Fruit fly (Drosophila melanogaster) whole organism, embryonic: ENCODE data around the gene CG16984.

Source experiments
- Adf1 ChIP-seq: fragments of 200-800 bp; sonication (Bioruptor generic); IDR thresholded peaks from 2 replicates; pipeline ENCODE4 v1.3.6; 2022; ENCODE audit warnings: missing biosample characterization, missing genetic modification characterization
- Aef1 ChIP-seq: fragments of 200-800 bp; sonication (Bioruptor generic); IDR thresholded peaks from 3 replicates; pipeline ENCODE4 v1.3.6; 2022; ENCODE audit warnings: missing biosample characterization, missing genetic modification characterization
- Awh ChIP-seq: fragments of 200-800 bp; sonication (Bioruptor generic); IDR thresholded peaks from 2 replicates; pipeline ENCODE4, ENCODE4 v1.3.6; 2022; ENCODE audit warnings: missing biosample characterization, missing genetic modification characterization
- Bdp1 ChIP-seq: fragments of 200-800 bp; sonication (Bioruptor generic); optimal IDR thresholded peaks from 3 replicates; lab custom pipeline; 2016; ENCODE audit warnings: missing biosample characterization, missing genetic modification characterization
- CG11560 ChIP-seq: fragments of 200-800 bp; sonication (Bioruptor generic); IDR thresholded peaks from 3 replicates; pipeline ENCODE4 v1.3.6; 2022; ENCODE audit warnings: missing biosample characterization, missing genetic modification characterization
- CG12219 ChIP-seq: fragments of 200-800 bp; sonication (Bioruptor generic); optimal IDR thresholded peaks from 3 replicates; lab custom pipeline; 2018; ENCODE audit warnings: missing biosample characterization, mild to moderate bottlenecking, missing genetic modification characterization
- CG12769 ChIP-seq: fragments of 200-800 bp; sonication (Bioruptor generic); optimal IDR thresholded peaks from 2 replicates; lab custom pipeline; 2019; ENCODE audit warnings: missing biosample characterization, mild to moderate bottlenecking, missing genetic modification characterization, moderate library complexity
- CG12942 ChIP-seq: fragments of 200-800 bp; sonication (Bioruptor generic); optimal IDR thresholded peaks from 3 replicates; lab custom pipeline; 2016; ENCODE audit warnings: missing biosample characterization, missing genetic modification characterization
- CG14050 ChIP-seq: fragments of 200-800 bp; sonication (Bioruptor generic); IDR thresholded peaks from 3 replicates; pipeline ENCODE4 v1.3.6; 2022; ENCODE audit warnings: missing biosample characterization, missing genetic modification characterization
- CG14860 ChIP-seq: fragments of 200-800 bp; sonication (Bioruptor generic); IDR thresholded peaks from 3 replicates; pipeline ENCODE4 v1.3.6; 2022; ENCODE audit warnings: missing biosample characterization, missing genetic modification characterization; ENCODE audit not compliant: partially characterized antibody
- CG1792 ChIP-seq: fragments of 200-800 bp; sonication (Bioruptor generic); optimal IDR thresholded peaks from 2 replicates; lab custom pipeline; 2016; ENCODE audit warnings: missing biosample characterization, missing genetic modification characterization
- CG2199 ChIP-seq: fragments of 200-800 bp; sonication (Bioruptor generic); IDR thresholded peaks from 3 replicates; pipeline ENCODE4 v1.3.6; 2022; ENCODE audit warnings: missing biosample characterization, missing genetic modification characterization
- CG30403 ChIP-seq: fragments of 200-800 bp; sonication (Bioruptor generic); optimal IDR thresholded peaks from 3 replicates; lab custom pipeline; 2016; ENCODE audit warnings: missing biosample characterization, missing genetic modification characterization
- CG3163 ChIP-seq: fragments of 200-800 bp; sonication (Bioruptor generic); optimal IDR thresholded peaks from 3 replicates; lab custom pipeline; 2016; ENCODE audit warnings: missing biosample characterization, missing genetic modification characterization
- CG32767 ChIP-seq: fragments of 200-800 bp; sonication (Bioruptor generic); IDR thresholded peaks from 2 replicates; pipeline ENCODE4 v1.3.6; 2022; ENCODE audit warnings: missing biosample characterization, missing genetic modification characterization
- CG34224 ChIP-seq: fragments of 200-800 bp; sonication (Bioruptor generic); IDR thresholded peaks from 3 replicates; pipeline ENCODE4 v1.3.6; 2022; ENCODE audit warnings: missing biosample characterization, missing genetic modification characterization; ENCODE audit not compliant: partially characterized antibody
- CG4360 ChIP-seq: fragments of 200-800 bp; sonication (Bioruptor generic); IDR thresholded peaks from 2 replicates; pipeline ENCODE4 v1.3.6; 2022; ENCODE audit warnings: missing biosample characterization, missing genetic modification characterization
- CG5245 ChIP-seq: fragments of 200-800 bp; sonication (Bioruptor generic); optimal IDR thresholded peaks from 3 replicates; lab custom pipeline; 2016; ENCODE audit warnings: missing biosample characterization, missing genetic modification characterization
- CG5953 ChIP-seq: fragments of 200-800 bp; sonication (Bioruptor generic); IDR thresholded peaks from 2 replicates; pipeline ENCODE4 v1.3.6; 2022; ENCODE audit warnings: missing biosample characterization, missing genetic modification characterization
- CG6683 ChIP-seq: fragments of 200-800 bp; sonication (Bioruptor generic); optimal IDR thresholded peaks from 2 replicates; lab custom pipeline; 2017; ENCODE audit warnings: missing biosample characterization, mild to moderate bottlenecking, missing genetic modification characterization, missing genetic modification reagents
- CG6791 ChIP-seq: fragments of 200-800 bp; sonication (Bioruptor generic); IDR thresholded peaks from 3 replicates; pipeline ENCODE4 v1.3.6; 2022; ENCODE audit warnings: missing biosample characterization, missing genetic modification characterization; ENCODE audit not compliant: partially characterized antibody
- CG6813 ChIP-seq: fragments of 200-800 bp; sonication (Bioruptor generic); optimal IDR thresholded peaks from 2 replicates; lab custom pipeline; 2017; ENCODE audit warnings: missing biosample characterization, missing genetic modification characterization, mild to moderate bottlenecking, moderate library complexity, missing genetic modification reagents
- CG7271 ChIP-seq: fragments of 200-800 bp; sonication (Bioruptor generic); optimal IDR thresholded peaks from 2 replicates; lab custom pipeline; 2018; ENCODE audit warnings: missing biosample characterization, mild to moderate bottlenecking, missing genetic modification characterization, moderate library complexity
- CG7357 ChIP-seq: fragments of 200-800 bp; sonication (Bioruptor generic); IDR thresholded peaks from 3 replicates; pipeline ENCODE4 v1.3.6; 2022; ENCODE audit warnings: missing biosample characterization, missing genetic modification characterization
- CG7556 ChIP-seq: fragments of 200-800 bp; sonication (Bioruptor generic); optimal IDR thresholded peaks from 2 replicates; lab custom pipeline; 2017; ENCODE audit warnings: missing biosample characterization, mild to moderate bottlenecking, missing genetic modification characterization
- CG7745 ChIP-seq: fragments of 200-800 bp; sonication (Bioruptor generic); optimal IDR thresholded peaks from 2 replicates; lab custom pipeline; 2018; ENCODE audit warnings: missing biosample characterization, mild to moderate bottlenecking, missing genetic modification characterization, moderate library complexity
- CG7963 ChIP-seq: fragments of 200-800 bp; sonication (Bioruptor generic); IDR thresholded peaks from 3 replicates; pipeline ENCODE4 v1.3.6; 2022; ENCODE audit warnings: missing biosample characterization, missing genetic modification characterization; ENCODE audit not compliant: partially characterized antibody
- CG8765 ChIP-seq: fragments of 200-800 bp; sonication (Bioruptor generic); IDR thresholded peaks from 2 replicates; pipeline ENCODE4 v1.3.6; 2022; ENCODE audit warnings: missing biosample characterization, missing genetic modification characterization
- CG9215 ChIP-seq: fragments of 200-800 bp; sonication (Bioruptor generic); IDR thresholded peaks from 2 replicates; pipeline ENCODE4 v1.3.6; 2022; ENCODE audit warnings: missing biosample characterization, missing genetic modification characterization
- CG9727 ChIP-seq: fragments of 200-800 bp; sonication (Bioruptor generic); optimal IDR thresholded peaks from 3 replicates; lab custom pipeline; 2017; ENCODE audit warnings: missing biosample characterization, mild to moderate bottlenecking, missing genetic modification characterization
- Dad ChIP-seq: fragments of 200-800 bp; sonication (Bioruptor generic); optimal IDR thresholded peaks from 3 replicates; lab custom pipeline; 2016; ENCODE audit warnings: missing biosample characterization, missing genetic modification characterization
- Dp ChIP-seq: fragments of 200-800 bp; sonication (Bioruptor generic); optimal IDR thresholded peaks from 2 replicates; lab custom pipeline; 2018; ENCODE audit warnings: missing biosample characterization, mild to moderate bottlenecking, missing genetic modification characterization, moderate library complexity
- Ets65A ChIP-seq: fragments of 200-800 bp; sonication (Bioruptor generic); peaks from one replicate; lab custom pipeline; 2016; ENCODE audit warnings: missing biosample characterization, missing genetic modification characterization
- GATAe ChIP-seq: fragments of 200-800 bp; sonication (Bioruptor generic); conservative IDR thresholded peaks from 2 replicates; pipeline ENCODE4 v1.3.6; 2022; ENCODE audit warnings: missing biosample characterization, missing genetic modification characterization
- HLH54F ChIP-seq: fragments of 200-800 bp; sonication (Bioruptor generic); optimal IDR thresholded peaks from 3 replicates; lab custom pipeline; 2016; ENCODE audit warnings: missing biosample characterization, missing genetic modification characterization
- Lpt ChIP-seq: fragments of >200 bp; optimal IDR thresholded peaks from 2 replicates; lab custom pipeline; 2018; ENCODE audit warnings: missing biosample characterization, missing genetic modification characterization
- MESR4 ChIP-seq: fragments of 200-800 bp; sonication (Bioruptor generic); optimal IDR thresholded peaks from 2 replicates; lab custom pipeline; 2018; ENCODE audit warnings: missing biosample characterization, mild to moderate bottlenecking, missing genetic modification characterization, moderate library complexity
- Max ChIP-seq: fragments of 200-800 bp; sonication (Bioruptor generic); optimal IDR thresholded peaks from 2 replicates; lab custom pipeline; 2016; ENCODE audit warnings: missing biosample characterization, mild to moderate bottlenecking, missing genetic modification characterization
- NC2α ChIP-seq: fragments of 200-800 bp; sonication (Bioruptor generic); optimal IDR thresholded peaks from 2 replicates; lab custom pipeline; 2016; ENCODE audit warnings: missing biosample characterization, missing genetic modification characterization
- YL-1 ChIP-seq: fragments of 200-800 bp; sonication (Bioruptor generic); optimal IDR thresholded peaks from 3 replicates; lab custom pipeline; 2017; ENCODE audit warnings: missing biosample characterization, mild to moderate bottlenecking, missing genetic modification characterization
- cwo ChIP-seq: fragments of 200-800 bp; sonication (Bioruptor generic); optimal IDR thresholded peaks from 3 replicates; lab custom pipeline; 2017; ENCODE audit warnings: missing biosample characterization, missing genetic modification characterization, mild to moderate bottlenecking, moderate library complexity, missing genetic modification reagents
- danr ChIP-seq: fragments of 200-800 bp; sonication (Bioruptor generic); IDR thresholded peaks from 2 replicates; pipeline ENCODE4 v1.3.6; 2022; ENCODE audit warnings: missing biosample characterization, missing genetic modification characterization
- dmrt99B ChIP-seq: fragments of 200-800 bp; sonication (Bioruptor generic); optimal IDR thresholded peaks from 2 replicates; lab custom pipeline; 2018; ENCODE audit warnings: missing biosample characterization, mild to moderate bottlenecking, missing genetic modification characterization, moderate library complexity
- gro ChIP-seq: fragments of 200-800 bp; sonication (Bioruptor generic); optimal IDR thresholded peaks from 2 replicates; lab custom pipeline; 2016; ENCODE audit warnings: missing biosample characterization, missing genetic modification characterization
- ham ChIP-seq: fragments of 200-800 bp; sonication (Bioruptor generic); IDR thresholded peaks from 2 replicates; pipeline ENCODE4 v1.3.6; 2022; ENCODE audit warnings: missing biosample characterization, missing genetic modification characterization
- jing ChIP-seq: fragments of 200-800 bp; sonication (Bioruptor generic); optimal IDR thresholded peaks from 2 replicates; lab custom pipeline; 2018; ENCODE audit warnings: missing biosample characterization, mild to moderate bottlenecking, missing genetic modification characterization
- otp ChIP-seq: fragments of 200-800 bp; sonication (Bioruptor generic); IDR thresholded peaks from 3 replicates; pipeline ENCODE4, ENCODE4 v1.3.6; 2022; ENCODE audit warnings: missing biosample characterization, missing genetic modification characterization
- rib ChIP-seq: fragments of 200-800 bp; sonication (Bioruptor generic); IDR thresholded peaks from 2 replicates; pipeline ENCODE4 v1.3.6; 2022; ENCODE audit warnings: missing biosample characterization, missing genetic modification characterization
- stc ChIP-seq: fragments of 200-800 bp; sonication (Bioruptor generic); IDR thresholded peaks from 2 replicates; pipeline ENCODE4 v1.3.6; 2022; ENCODE audit warnings: missing biosample characterization, missing genetic modification characterization
- tgo ChIP-seq: fragments of 200-800 bp; sonication (Bioruptor generic); IDR thresholded peaks from 3 replicates; pipeline ENCODE4 v1.3.6; 2022; ENCODE audit warnings: missing biosample characterization, missing genetic modification characterization
- trem ChIP-seq: fragments of 200-800 bp; optimal IDR thresholded peaks from 3 replicates; lab custom pipeline; 2019; ENCODE audit warnings: missing biosample characterization, mild to moderate bottlenecking, missing genetic modification characterization, moderate library complexity
- vvl ChIP-seq: fragments of 200-800 bp; sonication (Bioruptor generic); IDR thresholded peaks from 2 replicates; pipeline ENCODE4 v1.3.6; 2022; ENCODE audit warnings: missing biosample characterization, missing genetic modification characterization
- zen2 ChIP-seq: fragments of 200-800 bp; sonication (Bioruptor generic); IDR thresholded peaks from 3 replicates; pipeline ENCODE4 v1.3.6; 2022; ENCODE audit warnings: missing biosample characterization, missing genetic modification characterization; ENCODE audit not compliant: partially characterized antibody

CG16984 gene

dm6 chr3L:2571975-2572374 lies 23.6 kb upstream of the CG16984 start (continued):
- TF ChIP-seq MESR4 (GFP tag; lab: Kevin White, UChicago), result no peak
- TF ChIP-seq stc (GFP tag; lab: Robert Waterston, UW), result no peak
- no peak for TF ChIP-seq YL-1 (GFP tag; lab: Kevin White, UChicago)
- TF ChIP-seq zen2 (GFP tag; lab: Robert Waterston, UW), result no peak
- TF ChIP-seq CG34224 (GFP tag; lab: Robert Waterston, UW), result no peak
- TF ChIP-seq CG6791 (GFP tag; lab: Robert Waterston, UW), result no peak
- TF ChIP-seq CG5245 (GFP tag; lab: Kevin White, UChicago), result peak; percentile 3
- no peak for TF ChIP-seq CG9215
- no peak for TF ChIP-seq CG7357 (GFP tag; lab: Robert Waterston, UW)
- TF ChIP-seq CG2199 (GFP tag; lab: Robert Waterston, UW), result no peak
- TF ChIP-seq CG5953 (GFP tag; lab: Robert Waterston, UW), result no peak
- TF ChIP-seq CG11560 (tag; lab: Robert Waterston, UW), result no peak
- no peak for TF ChIP-seq Dp (GFP tag; lab: Kevin White, UChicago)
- TF ChIP-seq Adf1 (GFP tag; lab: Robert Waterston, UW), result no peak
- no peak for TF ChIP-seq CG14050
- no peak for TF ChIP-seq CG7271 (tag; lab: Kevin White, UChicago)
- no peak for TF ChIP-seq CG32767 (GFP tag; lab: Robert Waterston, UW)
- TF ChIP-seq CG7963, result no peak
- TF ChIP-seq CG3163, result no peak
- TF ChIP-seq jing (GFP tag; lab: Kevin White, UChicago), result no peak
- no peak for TF ChIP-seq rib (GFP tag; lab: Robert Waterston, UW)
- TF ChIP-seq CG6813 (GFP tag; lab: Kevin White, UChicago), result peak; percentile 23
- no peak for TF ChIP-seq CG12942 (GFP tag; lab: Kevin White, UChicago)
- TF ChIP-seq gro (GFP tag; lab: Kevin White, UChicago), result peak; percentile 12
- TF ChIP-seq HLH54F (GFP tag; lab: Kevin White, UChicago), result no peak
- TF ChIP-seq CG6683 (GFP tag; lab: Kevin White, UChicago), result no peak
- TF ChIP-seq CG14860 (GFP tag; lab: Robert Waterston, UW), result no peak
- TF ChIP-seq CG4360, result no peak
- no peak for TF ChIP-seq CG30403 (GFP tag; lab: Kevin White, UChicago)
- no peak for TF ChIP-seq CG12219
- no peak for TF ChIP-seq Lpt (GFP tag; lab: Kevin White, UChicago)
- peak; percentile 29 for TF ChIP-seq CG9727 (GFP tag; lab: Kevin White, UChicago)
- no peak for TF ChIP-seq CG7556 (GFP tag; lab: Kevin White, UChicago)
- TF ChIP-seq Max (GFP tag; lab: Kevin White, UChicago), result no peak
- no peak for TF ChIP-seq CG1792 (GFP tag; lab: Kevin White, UChicago)
- TF ChIP-seq trem (tag; lab: Kevin White, UChicago), result no peak
- TF ChIP-seq dmrt99B, result no peak
- no peak for TF ChIP-seq Dad
- no peak for TF ChIP-seq CG7745
- no peak for TF ChIP-seq ham (GFP tag; lab: Robert Waterston, UW)
- peak; percentile 55; the same call in 2 of the 3 replicates for TF ChIP-seq tgo
- TF ChIP-seq CG8765 (GFP tag; lab: Robert Waterston, UW), result no peak
- peak; percentile 90 for TF ChIP-seq Ets65A (GFP tag; lab: Kevin White, UChicago)
- TF ChIP-seq Bdp1 (GFP tag; lab: Kevin White, UChicago), result no peak
- TF ChIP-seq vvl (GFP tag; lab: Robert Waterston, UW), result peak; percentile 78
- TF ChIP-seq CG12769 (tag; lab: Kevin White, UChicago), result no peak
- TF ChIP-seq NC2α (GFP tag; lab: Kevin White, UChicago), result no peak
- TF ChIP-seq Aef1 (GFP tag; lab: Robert Waterston, UW), result peak; percentile 57
- 0 out of 2 replicates have a peak, but pooled peaks have one; percentile 47 for TF ChIP-seq Awh (GFP tag; lab: Robert Waterston, UW)
- peak; percentile 34 for TF ChIP-seq cwo (GFP tag; lab: Kevin White, UChicago)
- TF ChIP-seq GATAe (GFP tag; lab: Robert Waterston, UW), result no peak
- TF ChIP-seq otp (GFP tag; lab: Robert Waterston, UW), result no peak
- TF ChIP-seq danr (GFP tag; lab: Robert Waterston, UW), result no peak
